Worm (Caenorhabditis elegans): Measurements from ENCODE around the gene srt-69.

DNA sequence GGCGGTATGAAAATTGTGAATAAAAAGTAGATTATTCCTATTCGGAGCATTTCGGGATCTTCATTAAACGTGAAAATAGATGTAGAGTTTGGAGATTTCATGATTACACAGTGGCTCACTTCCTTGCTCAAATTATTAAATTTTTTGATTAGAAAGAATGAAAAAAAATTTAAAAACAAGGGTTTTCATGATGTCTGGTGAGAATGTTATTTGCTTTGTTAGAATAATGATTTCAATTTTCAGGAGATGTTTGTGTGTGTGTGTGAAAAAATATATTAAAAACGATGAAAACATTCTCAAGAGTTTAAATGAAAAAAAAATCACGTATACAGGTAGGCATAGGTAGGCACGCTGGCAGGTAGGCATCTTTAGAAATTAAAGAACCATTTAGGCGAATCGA, 13.5 kb downstream of the srt-69 start, which contains the start of gene srt-68:
- TF ChIP-seq ztf-29 (GFP tag; IDR thresholded peaks at IDR 0.05) (no peak), ref-1 (GFP tag; conservative IDR thresholded peaks at IDR 0.05) (no peak), cog-1 (tag; optimal IDR thresholded peaks at IDR 0.05) (no peak), tab-1 (GFP tag; IDR thresholded peaks at IDR 0.05) (no peak)

Data from whole organism, midembryonic.